Fruit fly (Drosophila melanogaster) whole organism, embryonic: ENCODE measurements around the gene Ir68b.

Experiments used
- CG10209 ChIP-seq: fragments of 200-800 bp; sonication (Bioruptor generic); optimal IDR thresholded peaks from 3 replicates; lab custom pipeline; 2017; ENCODE audit warnings: missing biosample characterization, mild to moderate bottlenecking, missing genetic modification characterization, missing genetic modification reagents
- CG10321 ChIP-seq: fragments of 200-800 bp; sonication (Bioruptor generic); IDR thresholded peaks from 2 replicates; pipeline ENCODE4 v1.3.6; 2022; ENCODE audit warnings: missing biosample characterization, missing genetic modification characterization
- CG11093 ChIP-seq: fragments of 200-800 bp; sonication (Bioruptor generic); IDR thresholded peaks from 3 replicates; pipeline ENCODE4 v1.3.6; 2022; ENCODE audit warnings: missing biosample characterization, missing genetic modification characterization
- CG12155 ChIP-seq: fragments of 200-800 bp; sonication (Bioruptor generic); optimal IDR thresholded peaks from 3 replicates; lab custom pipeline; 2016; ENCODE audit warnings: missing biosample characterization, missing genetic modification characterization
- CG12236 ChIP-seq: fragments of 200-800 bp; sonication (Bioruptor generic); optimal IDR thresholded peaks from 2 replicates; lab custom pipeline; 2016; ENCODE audit warnings: missing biosample characterization, missing genetic modification characterization
- CG14441 ChIP-seq: fragments of 200-800 bp; sonication (Bioruptor generic); IDR thresholded peaks from 2 replicates; pipeline ENCODE4 v1.3.6; 2022; ENCODE audit warnings: missing biosample characterization, missing genetic modification characterization
- CG15479 ChIP-seq: fragments of 200-800 bp; sonication (Bioruptor generic); optimal IDR thresholded peaks from 3 replicates; lab custom pipeline; 2019; ENCODE audit warnings: missing biosample characterization, mild to moderate bottlenecking, missing genetic modification characterization, moderate library complexity
- CG1603 ChIP-seq: fragments of 200-800 bp; sonication (Bioruptor generic); optimal IDR thresholded peaks from 2 replicates; lab custom pipeline; 2019; ENCODE audit warnings: missing biosample characterization, mild to moderate bottlenecking, missing genetic modification characterization, moderate library complexity
- CG16863 ChIP-seq: fragments of 200-800 bp; sonication (Bioruptor generic); optimal IDR thresholded peaks from 3 replicates; lab custom pipeline; 2016; ENCODE audit warnings: missing biosample characterization, missing genetic modification characterization
- CG2202 ChIP-seq: fragments of 200-800 bp; sonication (Bioruptor generic); optimal IDR thresholded peaks from 2 replicates; lab custom pipeline; 2018; ENCODE audit warnings: missing biosample characterization, mild to moderate bottlenecking, missing genetic modification characterization
- CG30431 ChIP-seq: fragments of 200-800 bp; sonication (Bioruptor generic); optimal IDR thresholded peaks from 2 replicates; lab custom pipeline; 2017; ENCODE audit warnings: missing biosample characterization, missing genetic modification characterization
- CG3847 ChIP-seq: fragments of 200-800 bp; sonication (Bioruptor generic); IDR thresholded peaks from 2 replicates; pipeline ENCODE4 v1.3.6; 2022; ENCODE audit warnings: missing biosample characterization, missing genetic modification characterization
- CG4360 ChIP-seq: fragments of 200-800 bp; sonication (Bioruptor generic); IDR thresholded peaks from 2 replicates; pipeline ENCODE4 v1.3.6; 2022; ENCODE audit warnings: missing biosample characterization, missing genetic modification characterization
- CG4404 ChIP-seq: fragments of 200-800 bp; sonication (Bioruptor generic); IDR thresholded peaks from 2 replicates; pipeline ENCODE4 v1.3.6; 2022; ENCODE audit warnings: missing biosample characterization, missing genetic modification characterization
- CG5180 ChIP-seq: fragments of 200-800 bp; sonication (Bioruptor generic); optimal IDR thresholded peaks from 3 replicates; lab custom pipeline; 2017; ENCODE audit warnings: missing biosample characterization, missing genetic modification characterization, mild to moderate bottlenecking, moderate library complexity, missing genetic modification reagents
- CG6272 ChIP-seq: fragments of 200-800 bp; sonication (Bioruptor generic); IDR thresholded peaks from 2 replicates; pipeline ENCODE4 v1.3.6; 2022; ENCODE audit warnings: missing biosample characterization, missing genetic modification characterization
- CG6791 ChIP-seq: fragments of 200-800 bp; sonication (Bioruptor generic); IDR thresholded peaks from 3 replicates; pipeline ENCODE4 v1.3.6; 2022; ENCODE audit warnings: missing biosample characterization, missing genetic modification characterization; ENCODE audit not compliant: partially characterized antibody
- CG7357 ChIP-seq: fragments of 200-800 bp; sonication (Bioruptor generic); IDR thresholded peaks from 3 replicates; pipeline ENCODE4 v1.3.6; 2022; ENCODE audit warnings: missing biosample characterization, missing genetic modification characterization
- CG8290 ChIP-seq, 3 experiments: fragments of 200-800 bp; sonication (Bioruptor generic); optimal IDR thresholded peaks; 2 replicates each; lab custom pipeline; 2016 to 2019; ENCODE audit warnings: missing biosample characterization in 3 of 3, missing genetic modification characterization in 3 of 3, mild to moderate bottlenecking in 2 of 3, moderate library complexity in 1 of 3
- CG9797 ChIP-seq: fragments of 200-800 bp; sonication (Bioruptor generic); optimal IDR thresholded peaks from 3 replicates; lab custom pipeline; 2018; ENCODE audit warnings: missing biosample characterization, mild to moderate bottlenecking, missing genetic modification characterization
- Deaf1 ChIP-seq: fragments of 200-800 bp; optimal IDR thresholded peaks from 3 replicates; lab custom pipeline; 2019; ENCODE audit warnings: missing biosample characterization, mild to moderate bottlenecking, missing genetic modification characterization, moderate library complexity
- Doc2 ChIP-seq: fragments of 200-800 bp; sonication (Bioruptor generic); IDR thresholded peaks from 2 replicates; pipeline ENCODE4 v1.3.6; 2022; ENCODE audit warnings: missing biosample characterization, missing genetic modification characterization
- Hand ChIP-seq: fragments of 200-800 bp; sonication (Bioruptor generic); optimal IDR thresholded peaks from 2 replicates; lab custom pipeline; 2017; ENCODE audit warnings: mild to moderate bottlenecking, missing biosample characterization, missing genetic modification reagents, missing genetic modification characterization
- Hmx ChIP-seq: fragments of 200-800 bp; sonication (Bioruptor generic); optimal IDR thresholded peaks from 2 replicates; lab custom pipeline; 2016; ENCODE audit warnings: missing biosample characterization, missing genetic modification characterization
- Kr ChIP-seq: fragments of 200-800 bp; sonication (Bioruptor generic); optimal IDR thresholded peaks from 2 replicates; lab custom pipeline; 2017; ENCODE audit warnings: missing biosample characterization, mild to moderate bottlenecking, missing genetic modification characterization
- MESR4 ChIP-seq: fragments of 200-800 bp; sonication (Bioruptor generic); optimal IDR thresholded peaks from 2 replicates; lab custom pipeline; 2018; ENCODE audit warnings: missing biosample characterization, mild to moderate bottlenecking, missing genetic modification characterization, moderate library complexity
- MTF-1 ChIP-seq: fragments of 200-800 bp; sonication (Bioruptor generic); optimal IDR thresholded peaks from 2 replicates; lab custom pipeline; 2018; ENCODE audit warnings: missing biosample characterization, mild to moderate bottlenecking, missing genetic modification characterization, borderline replicate concordance
- Opbp ChIP-seq: fragments of 200-800 bp; sonication (Bioruptor generic); IDR thresholded peaks from 3 replicates; pipeline ENCODE4 v1.3.6; 2022; ENCODE audit warnings: missing biosample characterization, missing genetic modification characterization; ENCODE audit not compliant: partially characterized antibody
- Optix ChIP-seq: fragments of 200-800 bp; sonication (Bioruptor generic); IDR thresholded peaks from 3 replicates; pipeline ENCODE4 v1.3.6; 2022; ENCODE audit warnings: missing biosample characterization, missing genetic modification characterization
- Ravus ChIP-seq: fragments of 200-800 bp; sonication (Bioruptor generic); IDR thresholded peaks from 2 replicates; pipeline ENCODE4 v1.3.6; 2022; ENCODE audit warnings: missing biosample characterization, missing genetic modification characterization
- Rfx ChIP-seq: fragments of 200-800 bp; sonication (Bioruptor generic); IDR thresholded peaks from 2 replicates; pipeline ENCODE4 v1.3.6; 2022; ENCODE audit warnings: missing biosample characterization, missing genetic modification characterization
- Rx ChIP-seq: fragments of 200-800 bp; sonication (Bioruptor generic); IDR thresholded peaks from 2 replicates; pipeline ENCODE4 v1.3.6; 2022; ENCODE audit warnings: missing biosample characterization, missing genetic modification characterization
- TFAM ChIP-seq: fragments of 200-800 bp; sonication (Bioruptor generic); optimal IDR thresholded peaks from 2 replicates; lab custom pipeline; 2017; ENCODE audit warnings: missing biosample characterization, missing genetic modification characterization, inconsistent platforms
- ac ChIP-seq: fragments of 200-800 bp; sonication (Bioruptor generic); optimal IDR thresholded peaks from 3 replicates; lab custom pipeline; 2017; ENCODE audit warnings: missing biosample characterization, mild to moderate bottlenecking, missing genetic modification characterization
- aop ChIP-seq: fragments of 200-800 bp; sonication (Bioruptor generic); IDR thresholded peaks from 2 replicates; pipeline ENCODE4 v1.3.6; 2022; ENCODE audit warnings: missing biosample characterization, missing genetic modification characterization
- az2 ChIP-seq: fragments of 200-800 bp; sonication (Bioruptor generic); optimal IDR thresholded peaks from 3 replicates; lab custom pipeline; 2016; ENCODE audit warnings: missing biosample characterization, missing genetic modification characterization
- btn ChIP-seq: fragments of 200-800 bp; sonication (Bioruptor generic); optimal IDR thresholded peaks from 2 replicates; lab custom pipeline; 2016; ENCODE audit warnings: missing biosample characterization, missing genetic modification characterization
- chif ChIP-seq, 2 experiments: fragments of 200-800 bp; sonication (Bioruptor generic); optimal IDR thresholded peaks; 3 replicates each; lab custom pipeline; 2016; ENCODE audit warnings: missing biosample characterization in 2 of 2, missing genetic modification characterization in 2 of 2
- chm ChIP-seq: fragments of 200-800 bp; sonication (Bioruptor generic); IDR thresholded peaks from 2 replicates; pipeline ENCODE4 v1.3.6; 2022; ENCODE audit warnings: missing biosample characterization, missing genetic modification characterization
- esg ChIP-seq: fragments of 200-800 bp; sonication (Bioruptor generic); conservative IDR thresholded peaks from 2 replicates; pipeline ENCODE4 v1.3.6; 2022; ENCODE audit warnings: missing biosample characterization, missing genetic modification characterization
- hkb ChIP-seq, 2 experiments: fragments of 200-800 bp in 1 of 2; fragments of >200 bp in 1 of 2; sonication (Bioruptor generic) in 1 of 2; IDR thresholded peaks in 1 of 2; optimal IDR thresholded peaks in 1 of 2; 2 replicates each; pipeline versions ENCODE4 v1.3.6 to Lab custom; 2017 to 2022; ENCODE audit warnings: missing biosample characterization in 1 of 2, missing genetic modification characterization in 1 of 2
- mirr ChIP-seq: fragments of 200-800 bp; sonication (Bioruptor generic); optimal IDR thresholded peaks from 3 replicates; lab custom pipeline; 2018; ENCODE audit warnings: missing biosample characterization, mild to moderate bottlenecking, missing genetic modification characterization
- org-1 ChIP-seq: fragments of 200-800 bp; sonication (Bioruptor generic); optimal IDR thresholded peaks from 2 replicates; lab custom pipeline; 2017; ENCODE audit warnings: missing biosample characterization, missing genetic modification characterization
- phol ChIP-seq: fragments of 200-800 bp; sonication (Bioruptor generic); optimal IDR thresholded peaks from 3 replicates; lab custom pipeline; 2018; ENCODE audit warnings: missing biosample characterization, mild to moderate bottlenecking, missing genetic modification characterization, moderate library complexity
- rib ChIP-seq: fragments of 200-800 bp; sonication (Bioruptor generic); IDR thresholded peaks from 2 replicates; pipeline ENCODE4 v1.3.6; 2022; ENCODE audit warnings: missing biosample characterization, missing genetic modification characterization
- sens ChIP-seq: fragments of 200-800 bp; sonication (Bioruptor generic); peaks from one replicate; lab custom pipeline; 2016; ENCODE audit warnings: missing biosample characterization, missing genetic modification characterization
- shn ChIP-seq: fragments of 200-800 bp; sonication (Bioruptor generic); optimal IDR thresholded peaks from 3 replicates; lab custom pipeline; 2016; ENCODE audit warnings: missing biosample characterization, missing genetic modification characterization
- tap ChIP-seq: fragments of 200-800 bp; optimal IDR thresholded peaks from 3 replicates; lab custom pipeline; 2019; ENCODE audit warnings: missing biosample characterization, mild to moderate bottlenecking, missing genetic modification characterization, moderate library complexity
- trem ChIP-seq: fragments of 200-800 bp; optimal IDR thresholded peaks from 3 replicates; lab custom pipeline; 2019; ENCODE audit warnings: missing biosample characterization, mild to moderate bottlenecking, missing genetic modification characterization, moderate library complexity
- wdn ChIP-seq: fragments of 200-800 bp; sonication (Bioruptor generic); IDR thresholded peaks from 2 replicates; pipeline ENCODE4 v1.3.6; 2022; ENCODE audit warnings: missing biosample characterization, missing genetic modification characterization
- wek ChIP-seq: fragments of 200-800 bp; sonication (Bioruptor generic); optimal IDR thresholded peaks from 3 replicates; lab custom pipeline; 2018; ENCODE audit warnings: missing biosample characterization, mild to moderate bottlenecking, missing genetic modification characterization, moderate library complexity

The Ir68b gene

DNA sequence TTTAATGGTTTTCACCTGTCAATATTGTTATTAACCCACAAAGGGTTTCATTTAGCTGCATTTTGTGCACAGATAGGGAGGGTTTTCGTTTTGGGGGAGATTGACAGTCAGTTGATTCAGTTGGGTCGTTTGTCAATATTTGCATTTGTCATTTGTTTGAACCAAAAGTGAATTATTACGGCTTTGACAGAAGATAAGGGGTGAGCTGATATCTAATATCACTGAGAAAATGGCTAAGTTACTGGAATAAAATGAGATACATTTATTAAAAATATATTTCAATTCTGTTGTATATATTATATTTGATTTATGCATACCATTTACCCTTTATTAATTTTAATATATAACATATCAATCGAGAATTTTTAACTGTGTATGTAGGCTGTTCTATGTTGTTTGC, 43.3 kb downstream of the Ir68b start (continued):
- TF ChIP-seq Opbp (GFP tag; lab: Robert Waterston, UW) (no peak), CG12155 (GFP tag; lab: Kevin White, UChicago) (no peak), TFAM (no peak), az2 (GFP tag; lab: Kevin White, UChicago) (no peak), MESR4 (peak; percentile 5), Rx (GFP tag; lab: Robert Waterston, UW) (no peak), CG30431 (GFP tag; lab: Kevin White, UChicago) (peak; percentile 15), sens (GFP tag; lab: Kevin White, UChicago) (peak; percentile 81), CG16863 (no peak), MTF-1 (peak; percentile 88), Optix (GFP tag; lab: Robert Waterston, UW) (no peak), wdn (GFP tag; lab: Robert Waterston, UW) (no peak), tap (tag; lab: Kevin White, UChicago) (peak; percentile 72), Rfx (no peak), CG4404 (GFP tag; lab: Robert Waterston, UW) (no peak), Hmx (GFP tag; lab: Kevin White, UChicago) (no peak), CG6272 (GFP tag; lab: Robert Waterston, UW) (no peak), ac (GFP tag; lab: Kevin White, UChicago) (peak; percentile 87), CG7357 (GFP tag; lab: Robert Waterston, UW) (no peak), Deaf1 (no peak), mirr (GFP tag; lab: Kevin White, UChicago) (no peak), Ravus (GFP tag; lab: Robert Waterston, UW) (no peak), CG9797 (GFP tag; lab: Kevin White, UChicago) (no peak), CG15479 (GFP tag; lab: Kevin White, UChicago) (no peak), CG14441 (GFP tag; lab: Robert Waterston, UW) (no peak), phol (tag; lab: Kevin White, UChicago) (peak; percentile 44), Doc2 (GFP tag; lab: Robert Waterston, UW) (no peak), chif (GFP tag; optimal IDR thresholded peaks at IDR 0.05; lab: Kevin White, UChicago) (no peak), CG5180 (peak; percentile 62), CG12236 (GFP tag; lab: Kevin White, UChicago) (peak; percentile 10), Hand (GFP tag; lab: Kevin White, UChicago) (no peak), CG10209 (peak; percentile 69), CG1603 (tag; lab: Kevin White, UChicago) (peak; percentile 56), trem (tag; lab: Kevin White, UChicago) (peak; percentile 54), aop (no peak), CG11093 (no peak), org-1 (peak; percentile 37), CG6791 (no peak), CG2202 (tag; lab: Kevin White, UChicago) (peak; percentile 84), hkb (optimal IDR thresholded peaks at IDR 0.05; lab: Kevin White, UChicago) (no peak), hkb (GFP tag; IDR thresholded peaks at IDR 0.05; lab: Robert Waterston, UW) (peak; percentile 64), chm (peak; percentile 66; the same call in 1 of the 2 replicates), CG8290 (GFP tag; optimal IDR thresholded peaks at IDR 0.05; lab: Kevin White, UChicago) (peak; percentile 48), CG8290 (tag; optimal IDR thresholded peaks at IDR 0.05; lab: Kevin White, UChicago) (peak; percentile 36 to 79), rib (GFP tag; lab: Robert Waterston, UW) (no peak), CG10321 (GFP tag; lab: Robert Waterston, UW) (no peak), esg (GFP tag; lab: Robert Waterston, UW) (no peak), shn (GFP tag; lab: Kevin White, UChicago) (no peak), Kr (peak; percentile 96), btn (no peak), CG3847 (GFP tag; lab: Robert Waterston, UW) (no peak), CG4360 (GFP tag; lab: Robert Waterston, UW) (no peak), wek (GFP tag; lab: Kevin White, UChicago) (peak; percentile 87)
